Fruit fly (Drosophila melanogaster) ovary, adult (tissue): ENCODE measurements around the gene Charon.

Experiments
- CG17801 ChIP-seq: fragments of 200-800 bp; optimal IDR thresholded peaks from 2 replicates; lab custom pipeline; 2019; ENCODE audit warnings: missing biosample characterization, mild to moderate bottlenecking, missing genetic modification characterization, moderate library complexity; ENCODE audit not compliant: partially characterized antibody

Gene Charon

dm6 chr2L:1150554-1150953 lies 22.1 kb downstream of the Charon start, which contains the start of the genes Tfb4 and Vps29:
Tfb4 (minus strand) TSS chr2L:1150677.
Vps29 (plus strand) TSS chr2L:1150766.
- TF ChIP-seq CG17801 (GFP tag; lab: Kevin White, UChicago): peak; percentile 62

- no peak for TF ChIP-seq CG17801 (GFP tag; lab: Kevin White, UChicago)
These were observed 24.9 kb downstream of the Charon start for dm6 chr2L:1147656-1148055.

dm6 chr2L:1144371-1145360 lies 27.9 kb downstream of the Charon start:
- TF ChIP-seq CG17801 (GFP tag; lab: Kevin White, UChicago): no peak

dm6 chr2L:1143286-1143685 lies 29.3 kb downstream of the Charon start:
- TF ChIP-seq CG17801 (GFP tag; lab: Kevin White, UChicago): no peak

dm6 chr2L:1142730-1143281 lies 29.8 kb downstream of the Charon start, which contains the start of gene MFS3:
MFS3 (plus strand) TSS chr2L:1143201.
- no peak for TF ChIP-seq CG17801 (GFP tag; lab: Kevin White, UChicago)

- TF ChIP-seq CG17801 (GFP tag; lab: Kevin White, UChicago): no peak
These were observed 35.6 kb downstream of the Charon start for dm6 chr2L:1136993-1137392.

- no peak for TF ChIP-seq CG17801 (GFP tag; lab: Kevin White, UChicago)
These were observed 37.1 kb downstream of the Charon start for dm6 chr2L:1135495-1135894.

dm6 chr2L:1134011-1134743 lies 38.4 kb downstream of the Charon start, which contains the start of the genes Iris and CG4577:
Iris (minus strand) TSS chr2L:1134098.
CG4577 (plus strand) TSS chr2L:1134693.
- no peak for TF ChIP-seq CG17801 (GFP tag; lab: Kevin White, UChicago)

dm6 chr2L:1128932-1129887 lies 43.4 kb downstream of the Charon start, which contains the start of the genes Pino and TBC1D23:
Pino (minus strand) TSS chr2L:1128953.
TBC1D23 (plus strand) TSS chr2L:1129316.
- TF ChIP-seq CG17801 (GFP tag; lab: Kevin White, UChicago): peak; percentile 67

dm6 chr2L:1128344-1128931 lies 44.2 kb downstream of the Charon start:
- no peak for TF ChIP-seq CG17801 (GFP tag; lab: Kevin White, UChicago)

- TF ChIP-seq CG17801 (GFP tag; lab: Kevin White, UChicago): no peak
These were observed 45.0 kb downstream of the Charon start for dm6 chr2L:1127434-1128089.

- TF ChIP-seq CG17801 (GFP tag; lab: Kevin White, UChicago): no peak
These were observed 46.1 kb downstream of the Charon start for dm6 chr2L:1126527-1126926.

- TF ChIP-seq CG17801 (GFP tag; lab: Kevin White, UChicago): no peak
These were observed 47.2 kb downstream of the Charon start for dm6 chr2L:1125437-1125836.
